Fruit fly (Drosophila melanogaster) whole organism, wandering third instar larva: ENCODE measurements around the gene CG15530.

ENCODE experiments used
- Abd-B ChIP-seq: fragments of >200 bp; optimal IDR thresholded peaks from 2 replicates; lab custom pipeline; 2017; ENCODE audit warnings: missing biosample characterization, missing genetic modification characterization
- CG32264 ChIP-seq: fragments of 200-800 bp; sonication (Bioruptor generic); optimal IDR thresholded peaks from 2 replicates; lab custom pipeline; 2016; ENCODE audit warnings: missing biosample characterization, missing genetic modification characterization
- CG9705 ChIP-seq: fragments of 200-800 bp; sonication (Bioruptor generic); optimal IDR thresholded peaks from 2 replicates; lab custom pipeline; 2018; ENCODE audit warnings: missing biosample characterization, mild to moderate bottlenecking, missing genetic modification characterization
- CrebA ChIP-seq: fragments of 200-800 bp; sonication (Bioruptor generic); optimal IDR thresholded peaks from 2 replicates; lab custom pipeline; 2016; ENCODE audit warnings: missing biosample characterization, mild to moderate bottlenecking, missing genetic modification characterization, borderline replicate concordance
- Dfd ChIP-seq: fragments of >200 bp; optimal IDR thresholded peaks from 2 replicates; lab custom pipeline; 2017; ENCODE audit warnings: missing biosample characterization, missing genetic modification characterization
- Dif ChIP-seq: fragments of 200-275, 200-300 bp; sonication (Bioruptor generic); optimal IDR thresholded peaks from 2 replicates; lab custom pipeline; 2018; ENCODE audit warnings: missing biosample characterization, missing genetic modification characterization; ENCODE audit not compliant: partially characterized antibody
- Hr78 ChIP-seq: fragments of >200 bp; optimal IDR thresholded peaks from 2 replicates; lab custom pipeline; 2017; ENCODE audit warnings: missing biosample characterization, missing genetic modification characterization
- Jra ChIP-seq: sonication (Bioruptor generic); optimal IDR thresholded peaks from 2 replicates; lab custom pipeline; 2016; ENCODE audit warnings: missing biosample characterization, missing genetic modification characterization
- Myc ChIP-seq: fragments of >200 bp; optimal IDR thresholded peaks from 2 replicates; lab custom pipeline; 2017
- N ChIP-seq: fragments of >200 bp; optimal IDR thresholded peaks from 2 replicates; lab custom pipeline; 2018; ENCODE audit warnings: missing biosample characterization, missing external identifiers, missing genetic modification characterization
- OdsH ChIP-seq: fragments of 200-800 bp; sonication (Bioruptor generic); optimal IDR thresholded peaks from 2 replicates; lab custom pipeline; 2016; ENCODE audit warnings: missing biosample characterization, mild to moderate bottlenecking, missing genetic modification characterization
- Rel ChIP-seq, 2 experiments: fragments of 200-800 bp; sonication (Bioruptor generic) in 1 of 2; optimal IDR thresholded peaks; 2 replicates in 1 of 2; 3 replicates in 1 of 2; lab custom pipeline; 2016 to 2019; ENCODE audit warnings: mild to moderate bottlenecking in 2 of 2, missing biosample characterization in 2 of 2, missing genetic modification characterization in 2 of 2, moderate library complexity in 1 of 2
- Vsx2 ChIP-seq: fragments of 200-300, 225-300 bp; sonication (Bioruptor generic); optimal IDR thresholded peaks from 2 replicates; lab custom pipeline; 2018; ENCODE audit warnings: missing biosample characterization, missing genetic modification characterization; ENCODE audit not compliant: partially characterized antibody
- br ChIP-seq: fragments of 200-800 bp; sonication (Bioruptor generic); optimal IDR thresholded peaks from 2 replicates; lab custom pipeline; 2016; ENCODE audit warnings: missing biosample characterization, missing genetic modification characterization
- brk ChIP-seq: fragments of 200-800 bp; sonication (Bioruptor generic); optimal IDR thresholded peaks from 2 replicates; lab custom pipeline; 2016; ENCODE audit warnings: missing biosample characterization, mild to moderate bottlenecking, missing genetic modification characterization
- dmrt93B ChIP-seq: fragments of 200-800 bp; sonication (Bioruptor generic); optimal IDR thresholded peaks from 2 replicates; lab custom pipeline; 2018; ENCODE audit warnings: missing biosample characterization, mild to moderate bottlenecking, missing genetic modification characterization
- dsf ChIP-seq: sonication (Bioruptor generic); optimal IDR thresholded peaks from 2 replicates; lab custom pipeline; 2016; ENCODE audit warnings: missing biosample characterization, missing genetic modification characterization, borderline replicate concordance
- ey ChIP-seq: fragments of 200-800 bp; sonication (Bioruptor generic); optimal IDR thresholded peaks from 2 replicates; lab custom pipeline; 2016; ENCODE audit warnings: missing biosample characterization, missing genetic modification characterization
- foxo ChIP-seq, 2 experiments: fragments of 200-800 bp; sonication (Bioruptor generic); optimal IDR thresholded peaks; 2 replicates in 1 of 2; 3 replicates in 1 of 2; lab custom pipeline; 2016 to 2017; ENCODE audit warnings: missing biosample characterization in 2 of 2, missing genetic modification characterization in 2 of 2
- fru ChIP-seq: fragments of 200-800 bp; sonication (Bioruptor generic); optimal IDR thresholded peaks from 3 replicates; lab custom pipeline; 2016; ENCODE audit warnings: missing biosample characterization, mild to moderate bottlenecking, missing genetic modification characterization
- h ChIP-seq: fragments of 200-800 bp; sonication (Bioruptor generic); optimal IDR thresholded peaks from 3 replicates; lab custom pipeline; 2016; ENCODE audit warnings: missing biosample characterization, mild to moderate bottlenecking, missing genetic modification characterization
- jim ChIP-seq: fragments of 175-275, 200-325 bp; sonication (Bioruptor generic); optimal IDR thresholded peaks from 2 replicates; lab custom pipeline; 2016; ENCODE audit warnings: missing biosample characterization, mild to moderate bottlenecking, missing genetic modification characterization
- pan ChIP-seq: fragments of >200 bp; optimal IDR thresholded peaks from 2 replicates; lab custom pipeline; 2017
- rgr ChIP-seq: fragments of 200-800 bp; sonication (Bioruptor generic); optimal IDR thresholded peaks from 3 replicates; lab custom pipeline; 2016; ENCODE audit warnings: missing biosample characterization, mild to moderate bottlenecking, missing genetic modification characterization
- sage ChIP-seq: fragments of 200-800 bp; sonication (Bioruptor generic); optimal IDR thresholded peaks from 2 replicates; lab custom pipeline; 2016; ENCODE audit warnings: missing biosample characterization, mild to moderate bottlenecking, missing genetic modification characterization
- sv ChIP-seq: fragments of 200-800 bp; sonication (Bioruptor generic); optimal IDR thresholded peaks from 3 replicates; lab custom pipeline; 2016; ENCODE audit warnings: missing biosample characterization, missing genetic modification characterization
- tai ChIP-seq: sonication (Bioruptor generic); optimal IDR thresholded peaks from 2 replicates; lab custom pipeline; 2016; ENCODE audit warnings: missing biosample characterization, missing genetic modification characterization

CG15530 gene

DNA sequence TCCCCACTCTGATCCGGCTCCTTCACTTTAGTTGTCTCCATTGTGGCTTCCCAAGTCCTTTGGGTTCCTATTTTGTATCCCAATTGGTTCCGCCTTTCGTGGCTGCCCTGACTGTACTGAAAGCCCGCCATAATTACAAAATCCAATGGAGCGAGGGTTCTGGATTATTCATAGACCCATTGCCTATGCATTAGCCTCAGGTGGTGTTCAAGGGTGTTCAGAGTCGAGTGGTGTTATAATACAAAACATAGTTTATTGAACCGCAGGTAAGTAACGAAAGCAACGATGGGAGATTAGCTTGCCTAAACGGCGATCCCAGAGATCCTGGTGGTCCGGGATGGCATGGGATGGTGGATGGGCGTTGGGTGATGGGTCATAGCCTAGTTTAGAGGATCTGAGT is 18.5 kb downstream of the CG15530 start, which contains the start of gene CG15531:
Gene CG15531 (minus strand): TSS at position 101 of the 400 bp plus-strand sequence.
- TF ChIP-seq h (GFP tag; lab: Kevin White, UChicago) (no peak), br (GFP tag; lab: Kevin White, UChicago) (no peak), pan (lab: Kevin White, UChicago) (no peak), N (GFP tag; lab: Kevin White, UChicago) (no peak), CG9705 (no peak)

- no peak for TF ChIP-seq OdsH (GFP tag; lab: Kevin White, UChicago)
- TF ChIP-seq Rel (GFP tag; optimal IDR thresholded peaks at IDR 0.05; lab: Kevin White, UChicago): no peak
- TF ChIP-seq Rel (tag; optimal IDR thresholded peaks at IDR 0.05; lab: Kevin White, UChicago): no peak
- no peak for TF ChIP-seq Dfd (GFP tag; lab: Kevin White, UChicago)
- no peak for TF ChIP-seq tai
- TF ChIP-seq sage (GFP tag; lab: Kevin White, UChicago): no peak
- TF ChIP-seq jim (GFP tag; lab: Kevin White, UChicago): no peak
- TF ChIP-seq Hr78 (GFP tag; lab: Kevin White, UChicago): no peak
- TF ChIP-seq Myc (lab: Kevin White, UChicago): no peak
- no peak for TF ChIP-seq foxo (GFP tag; optimal IDR thresholded peaks at IDR 0.05; lab: Kevin White, UChicago)
- TF ChIP-seq ey (GFP tag; lab: Kevin White, UChicago): no peak
Observed at dm6 chr3R:30197796-30198195, 20.1 kb downstream of the CG15530 start.

DNA sequence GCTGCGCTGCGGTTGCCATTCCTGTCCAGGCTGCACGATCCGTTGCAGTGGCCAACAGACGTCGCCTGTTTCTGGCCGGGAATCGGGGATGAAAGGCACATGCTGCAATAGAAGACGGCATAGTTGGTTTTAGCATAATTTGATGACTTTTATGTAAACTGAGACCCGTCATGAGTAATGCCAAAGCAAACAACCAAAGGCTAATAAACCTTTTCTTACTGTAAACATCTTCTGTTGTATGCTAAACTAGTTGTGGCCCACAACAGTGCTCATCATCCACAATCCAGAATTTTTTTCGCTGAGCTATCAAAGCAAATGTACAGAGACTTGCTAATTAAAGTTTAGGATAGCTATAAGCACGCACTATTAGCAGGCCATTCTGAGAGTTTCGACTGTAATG is 21.1 kb downstream of the CG15530 start:
- TF ChIP-seq Jra (GFP tag; lab: Kevin White, UChicago) (no peak), Hr78 (GFP tag; lab: Kevin White, UChicago) (no peak)

- TF ChIP-seq foxo (GFP tag; optimal IDR thresholded peaks at IDR 0.05; lab: Kevin White, UChicago): no peak
- no peak for TF ChIP-seq rgr (GFP tag; lab: Kevin White, UChicago)
- peak; percentile 10 for TF ChIP-seq Jra (GFP tag; lab: Kevin White, UChicago)
- TF ChIP-seq fru (GFP tag; lab: Kevin White, UChicago): peak; percentile 44
- peak; percentile 37 for TF ChIP-seq h (GFP tag; lab: Kevin White, UChicago)
- TF ChIP-seq Rel (GFP tag; optimal IDR thresholded peaks at IDR 0.05; lab: Kevin White, UChicago): no peak
- TF ChIP-seq Rel (tag; optimal IDR thresholded peaks at IDR 0.05; lab: Kevin White, UChicago): peak; percentile 33
Observed at dm6 chr3R:30200091-30200698, 22.5 kb downstream of the CG15530 start.

- TF ChIP-seq Abd-B (no peak), Dif (GFP tag; lab: Kevin White, UChicago) (no peak), dsf (no peak), Hr78 (GFP tag; lab: Kevin White, UChicago) (no peak), br (GFP tag; lab: Kevin White, UChicago) (no peak), CG32264 (no peak), brk (GFP tag; lab: Kevin White, UChicago) (no peak), CrebA (GFP tag; lab: Kevin White, UChicago) (no peak), sage (GFP tag; lab: Kevin White, UChicago) (no peak), Myc (lab: Kevin White, UChicago) (no peak), CG9705 (no peak), Vsx2 (GFP tag; lab: Kevin White, UChicago) (no peak), dmrt93B (GFP tag; lab: Kevin White, UChicago) (no peak), h (GFP tag; lab: Kevin White, UChicago) (no peak), sv (GFP tag; lab: Kevin White, UChicago) (no peak), fru (GFP tag; lab: Kevin White, UChicago) (no peak), Jra (GFP tag; lab: Kevin White, UChicago) (no peak)
Observed at dm6 chr3R:30201064-30201463, 23.4 kb downstream of the CG15530 start.

- TF ChIP-seq Dfd (GFP tag; lab: Kevin White, UChicago) (no peak), CrebA (GFP tag; lab: Kevin White, UChicago) (no peak), ey (GFP tag; lab: Kevin White, UChicago) (no peak), Hr78 (GFP tag; lab: Kevin White, UChicago) (no peak), Abd-B (no peak)
- TF ChIP-seq, all 38 proteins: peak for 0
Observed at dm6 chr3R:30202898-30203103, 25.1 kb downstream of the CG15530 start, which contains the start of gene CG9743. Gene CG9743 (minus strand): TSS chr3R:30202998.
